Worm (Caenorhabditis elegans) whole organism, young adult: ENCODE results near the gene R102.6.

Experiments
- B0019.2 ChIP-seq: fragments of 200-800 bp; sonication (Bioruptor generic); conservative IDR thresholded peaks from 2 replicates; pipeline ENCODE4 v1.3.6; 2022; ENCODE audit warnings: missing genetic modification reagents, missing genetic modification characterization, missing compliant biosample characterization
- B0035.1 ChIP-seq: sonication (generic microtip); optimal IDR thresholded peaks from 2 replicates; lab custom pipeline; 2016; ENCODE audit warnings: missing genetic modification characterization, mild to moderate bottlenecking, missing compliant biosample characterization, missing genotype, missing genetic modification reagents
- B0261.1 ChIP-seq: sonication (generic microtip); optimal IDR thresholded peaks from 2 replicates; lab custom pipeline; 2016; ENCODE audit warnings: mild to moderate bottlenecking, missing genetic modification characterization, moderate library complexity, missing compliant biosample characterization
- F10E7.11 ChIP-seq: sonication (generic microtip); optimal IDR thresholded peaks from 2 replicates; lab custom pipeline; 2017; ENCODE audit warnings: mild to moderate bottlenecking, missing genetic modification characterization, moderate library complexity, missing compliant biosample characterization
- F22D6.2 ChIP-seq: sonication (generic microtip); optimal IDR thresholded peaks from 2 replicates; lab custom pipeline; 2016; ENCODE audit warnings: mild to moderate bottlenecking, missing genetic modification characterization, missing compliant biosample characterization
- F33H1.4 ChIP-seq: fragments of 200-800 bp; sonication (Bioruptor generic); IDR thresholded peaks from 2 replicates; pipeline ENCODE4 v1.3.6; 2022; ENCODE audit warnings: missing genetic modification reagents, missing genetic modification characterization, missing compliant biosample characterization
- F52B5.7 ChIP-seq: sonication (generic microtip); optimal IDR thresholded peaks from 2 replicates; lab custom pipeline; 2016; ENCODE audit warnings: mild to moderate bottlenecking, missing genetic modification characterization, missing compliant biosample characterization
- F55B11.4 ChIP-seq: sonication (generic microtip); optimal IDR thresholded peaks from 2 replicates; lab custom pipeline; 2016; ENCODE audit warnings: missing compliant biosample characterization, missing genetic modification characterization, borderline replicate concordance; ENCODE audit not compliant: insufficient read depth
- K11D2.4 ChIP-seq: fragments of 200-800 bp; sonication (Bioruptor generic); IDR thresholded peaks from 2 replicates; pipeline ENCODE4 v1.3.6; 2022; ENCODE audit warnings: missing genetic modification reagents, missing genetic modification characterization, missing compliant biosample characterization
- Y53G8AR.9 ChIP-seq: fragments of 200-800 bp; sonication (Bioruptor generic); conservative IDR thresholded peaks from 2 replicates; pipeline ENCODE4 v1.3.6; 2022; ENCODE audit warnings: missing genetic modification reagents, missing genetic modification characterization, missing compliant biosample characterization
- Y67H2A.10 ChIP-seq: fragments of 200-800 bp; sonication (Bioruptor generic); conservative IDR thresholded peaks from 2 replicates; pipeline ENCODE4 v1.3.6; 2022; ENCODE audit warnings: missing genetic modification reagents, missing genetic modification characterization, missing compliant biosample characterization
- ZK185.1 ChIP-seq: sonication (generic microtip); optimal IDR thresholded peaks from 2 replicates; lab custom pipeline; 2016; ENCODE audit warnings: mild to moderate bottlenecking, missing genetic modification characterization, missing compliant biosample characterization; ENCODE audit not compliant: poor library complexity, severe bottlenecking
- akir-1 ChIP-seq: fragments of 200-800 bp; sonication (Bioruptor generic); optimal IDR thresholded peaks from 2 replicates; lab custom pipeline; 2018; ENCODE audit warnings: mild to moderate bottlenecking, missing genetic modification characterization, moderate library complexity, missing compliant biosample characterization
- aptf-3 ChIP-seq: fragments of 200-800 bp; sonication (Bioruptor generic); IDR thresholded peaks from 2 replicates; pipeline ENCODE4 v1.3.6; 2022; ENCODE audit warnings: missing genetic modification characterization, missing compliant biosample characterization
- athp-1 ChIP-seq: sonication (generic microtip); optimal IDR thresholded peaks from 2 replicates; lab custom pipeline; 2017; ENCODE audit warnings: mild to moderate bottlenecking, missing genetic modification characterization, missing compliant biosample characterization
- attf-3 ChIP-seq: fragments of 200-800 bp; sonication (Bioruptor generic); conservative IDR thresholded peaks from 2 replicates; pipeline ENCODE4 v1.3.6; 2022; ENCODE audit warnings: missing genetic modification reagents, missing genetic modification characterization, missing compliant biosample characterization
- bed-1 ChIP-seq: fragments of 200-800 bp; sonication (Bioruptor generic); IDR thresholded peaks from 2 replicates; pipeline ENCODE4 v1.3.6; 2022; ENCODE audit warnings: missing genetic modification reagents, missing genetic modification characterization, missing compliant biosample characterization
- cebp-1 ChIP-seq, 2 experiments: fragments of 200-800 bp in 1 of 2; sonication (Bioruptor generic) in 1 of 2; sonication (generic microtip) in 1 of 2; IDR thresholded peaks in 1 of 2; optimal IDR thresholded peaks in 1 of 2; 2 replicates each; pipeline versions ENCODE4 v1.3.6 to Lab custom; 2017 to 2022; ENCODE audit warnings: missing compliant biosample characterization in 2 of 2, missing genetic modification characterization in 2 of 2, mild to moderate bottlenecking in 1 of 2, missing genetic modification reagents in 1 of 2, moderate library complexity in 1 of 2
- cebp-2 ChIP-seq: fragments of 200-800 bp; sonication (Bioruptor generic); IDR thresholded peaks from 2 replicates; pipeline ENCODE4 v1.3.6; 2022; ENCODE audit warnings: missing genetic modification characterization, missing compliant biosample characterization
- ceh-79 ChIP-seq: sonication (generic microtip); optimal IDR thresholded peaks from 2 replicates; lab custom pipeline; 2017; ENCODE audit warnings: mild to moderate bottlenecking, missing genetic modification characterization, missing compliant biosample characterization
- dpff-1 ChIP-seq: sonication (generic microtip); optimal IDR thresholded peaks from 2 replicates; lab custom pipeline; 2017; ENCODE audit warnings: mild to moderate bottlenecking, missing genetic modification characterization, missing compliant biosample characterization
- efl-1 ChIP-seq: fragments of 150-350 bp; optimal IDR thresholded peaks from 2 replicates; lab custom pipeline; 2014; ENCODE audit warnings: missing biosample characterization, missing genetic modification reagents, missing genetic modification characterization
- egl-18 ChIP-seq: fragments of 200-800 bp; sonication (Bioruptor generic); IDR thresholded peaks from 2 replicates; pipeline ENCODE4 v1.3.6; 2022; ENCODE audit warnings: missing genetic modification reagents, missing genetic modification characterization, missing compliant biosample characterization
- egrh-3 ChIP-seq: fragments of 200-800 bp; sonication (Bioruptor generic); IDR thresholded peaks from 2 replicates; pipeline ENCODE4 v1.3.6; 2022; ENCODE audit warnings: missing genetic modification reagents, missing genetic modification characterization, missing compliant biosample characterization
- fkh-3 ChIP-seq: sonication (generic microtip); optimal IDR thresholded peaks from 2 replicates; lab custom pipeline; 2016; ENCODE audit warnings: mild to moderate bottlenecking, missing genetic modification characterization, missing compliant biosample characterization
- him-1 ChIP-seq: sonication (generic microtip); optimal IDR thresholded peaks from 2 replicates; lab custom pipeline; 2016; ENCODE audit warnings: missing genotype, missing genetic modification reagents, missing genetic modification characterization, missing compliant biosample characterization
- hlh-26 ChIP-seq: fragments of 200-800 bp; sonication (Bioruptor generic); conservative IDR thresholded peaks from 2 replicates; pipeline ENCODE4 v1.3.6; 2022; ENCODE audit warnings: missing genetic modification reagents, missing genetic modification characterization, missing compliant biosample characterization
- hmg-1.2 ChIP-seq: fragments of 200-800 bp; sonication (Bioruptor generic); IDR thresholded peaks from 2 replicates; pipeline ENCODE4 v1.3.6; 2022; ENCODE audit warnings: missing genetic modification reagents, missing genetic modification characterization, missing compliant biosample characterization
- hmg-20 ChIP-seq: fragments of 200-800 bp; sonication (Bioruptor generic); IDR thresholded peaks from 2 replicates; pipeline ENCODE4 v1.3.6; 2022; ENCODE audit warnings: missing genetic modification reagents, missing genetic modification characterization, missing compliant biosample characterization
- hsf-1 ChIP-seq: fragments of 200-800 bp; sonication (Bioruptor generic); IDR thresholded peaks from 2 replicates; pipeline ENCODE4 v1.3.6; 2022; ENCODE audit warnings: missing genetic modification reagents, missing genetic modification characterization, missing compliant biosample characterization
- let-607 ChIP-seq, 2 experiments: fragments of 200-800 bp in 1 of 2; sonication (Bioruptor generic) in 1 of 2; sonication (generic microtip) in 1 of 2; optimal IDR thresholded peaks; 2 replicates each; lab custom pipeline; 2016 to 2018; ENCODE audit warnings: mild to moderate bottlenecking in 2 of 2, missing compliant biosample characterization in 2 of 2, missing genetic modification characterization in 2 of 2, moderate library complexity in 2 of 2, missing genotype in 1 of 2
- lsy-27 ChIP-seq: sonication (generic microtip); optimal IDR thresholded peaks from 2 replicates; lab custom pipeline; 2017; ENCODE audit warnings: missing genetic modification characterization, mild to moderate bottlenecking, missing compliant biosample characterization, antibody characterized with exemption, missing genotype, borderline replicate concordance; ENCODE audit not compliant: insufficient read depth
- madf-6 ChIP-seq: fragments of 200-800 bp; sonication (Bioruptor generic); IDR thresholded peaks from 2 replicates; pipeline ENCODE4 v1.3.6; 2022; ENCODE audit warnings: missing genetic modification reagents, missing genetic modification characterization, missing compliant biosample characterization
- mcd-1 ChIP-seq: fragments of 200-800 bp; sonication (Bioruptor generic); IDR thresholded peaks from 2 replicates; pipeline ENCODE4 v1.3.6; 2022; ENCODE audit warnings: missing genetic modification reagents, missing genetic modification characterization, missing compliant biosample characterization
- mes-4 ChIP-seq: sonication (generic microtip); optimal IDR thresholded peaks from 2 replicates; lab custom pipeline; 2016; ENCODE audit warnings: missing genotype, missing genetic modification characterization, missing compliant biosample characterization
- nfyb-1 ChIP-seq: fragments of 200-800 bp; sonication (Bioruptor generic); IDR thresholded peaks from 2 replicates; pipeline ENCODE4 v1.3.6; 2022; ENCODE audit warnings: missing genetic modification reagents, missing genetic modification characterization, missing compliant biosample characterization
- pbrm-1 ChIP-seq: fragments of 200-800 bp; sonication (Bioruptor generic); IDR thresholded peaks from 2 replicates; pipeline ENCODE4 v1.3.6; 2022; ENCODE audit warnings: missing genetic modification reagents, missing genetic modification characterization, missing compliant biosample characterization
- rec-8 ChIP-seq, 2 experiments: sonication (generic microtip); optimal IDR thresholded peaks; 2 replicates each; lab custom pipeline; 2016; ENCODE audit warnings: mild to moderate bottlenecking in 2 of 2, missing genetic modification characterization in 2 of 2, missing genetic modification reagents in 2 of 2, missing genotype in 2 of 2, missing biosample characterization in 1 of 2, missing compliant biosample characterization in 1 of 2, moderate library complexity in 1 of 2
- tbx-9 ChIP-seq: sonication (generic microtip); optimal IDR thresholded peaks from 2 replicates; lab custom pipeline; 2016; ENCODE audit warnings: borderline replicate concordance, missing genetic modification characterization, inconsistent platforms, missing compliant biosample characterization
- tlf-1 ChIP-seq: fragments of 200-800 bp; sonication (Bioruptor generic); optimal IDR thresholded peaks from 2 replicates; lab custom pipeline; 2018; ENCODE audit warnings: mild to moderate bottlenecking, missing genetic modification characterization, missing compliant biosample characterization
- zfh-2 ChIP-seq: fragments of 200-800 bp; sonication (Bioruptor generic); conservative IDR thresholded peaks from 2 replicates; pipeline ENCODE4 v1.3.6; 2022; ENCODE audit warnings: missing genetic modification reagents, missing genetic modification characterization, missing compliant biosample characterization
- zim-3 ChIP-seq: sonication (generic microtip); optimal IDR thresholded peaks from 2 replicates; lab custom pipeline; 2017; ENCODE audit warnings: mild to moderate bottlenecking, missing genetic modification characterization, moderate library complexity, missing compliant biosample characterization
- ztf-18 ChIP-seq: sonication (generic microtip); optimal IDR thresholded peaks from 2 replicates; lab custom pipeline; 2016; ENCODE audit warnings: missing genotype, mild to moderate bottlenecking, missing genetic modification characterization, missing compliant biosample characterization
- ztf-28 ChIP-seq: fragments of 200-800 bp; sonication (Bioruptor generic); IDR thresholded peaks from 2 replicates; pipeline ENCODE4 v1.3.6; 2022; ENCODE audit warnings: missing genetic modification reagents, missing genetic modification characterization, missing compliant biosample characterization
- ztf-6 ChIP-seq: fragments of 200-800 bp; sonication (Bioruptor generic); IDR thresholded peaks from 2 replicates; pipeline ENCODE4 v1.3.6; 2022; ENCODE audit warnings: missing genetic modification reagents, missing genetic modification characterization, missing compliant biosample characterization

The R102.6 gene

DNA sequence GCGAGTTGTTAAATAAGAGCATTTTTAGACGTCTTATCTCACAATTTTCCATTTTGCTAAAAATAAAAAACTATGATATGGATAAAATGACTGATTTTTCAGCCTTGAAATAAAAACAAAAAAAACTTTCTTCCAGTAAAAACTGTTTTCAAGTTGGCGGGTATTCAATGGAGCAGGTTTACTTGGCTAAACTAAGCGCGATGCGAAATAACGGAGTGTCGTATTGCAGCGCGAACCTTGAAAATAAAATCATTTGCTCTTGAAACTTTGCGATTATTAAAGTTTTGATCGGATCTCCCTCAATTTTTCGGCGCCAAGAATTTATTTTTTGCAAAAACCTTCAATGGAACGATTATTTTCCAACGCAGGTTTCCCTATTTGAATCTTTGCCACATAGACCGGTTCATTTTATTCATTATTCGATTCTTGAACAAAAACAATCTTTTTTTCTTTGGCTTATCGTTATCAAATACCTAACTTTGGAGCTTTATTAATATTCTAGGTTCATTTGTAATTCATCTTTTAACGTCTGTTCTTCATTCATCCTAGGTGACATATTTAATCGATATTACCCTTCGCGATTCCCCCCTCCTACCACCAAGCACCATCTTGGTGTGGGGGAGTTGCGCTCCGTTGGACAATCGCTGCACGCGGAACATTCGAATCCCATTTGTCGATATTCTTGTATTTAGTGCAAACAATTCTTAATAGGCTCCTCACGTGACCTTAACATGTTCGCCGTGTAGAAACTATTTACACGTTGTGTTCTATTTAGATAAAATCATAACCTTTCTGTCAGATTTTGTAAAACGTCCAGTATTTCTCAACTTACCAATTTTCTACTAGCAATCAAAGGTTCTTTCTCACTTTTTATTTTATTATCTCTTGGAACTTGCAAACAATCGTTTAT lies 28.8 kb upstream of the R102.6 start, which contains the start of the genes orc-5 and cyb-1:
TSS of gene orc-5 (minus strand) at position 62 of the 910 bp plus-strand sequence.
TSS of gene cyb-1 (plus strand) at position 690 of the 910 bp plus-strand sequence.
- TF ChIP-seq akir-1 (GFP tag; lab: Kevin White, UChicago), result no peak
- TF ChIP-seq hsf-1 (GFP tag; lab: Robert Waterston, UW), result 0 out of 2 replicates have a peak, but pooled peaks have one; percentile 22
- TF ChIP-seq lsy-27 (tag; lab: Kevin White, UChicago), result no peak
- TF ChIP-seq fkh-3 (tag; lab: Kevin White, UChicago), result no peak
- no peak for TF ChIP-seq egrh-3 (GFP tag; lab: Robert Waterston, UW)
- TF ChIP-seq efl-1, result peak; percentile 94
- no peak for TF ChIP-seq bed-1 (GFP tag; lab: Robert Waterston, UW)
- peak; percentile 59 for TF ChIP-seq F33H1.4 (GFP tag; lab: Robert Waterston, UW)
- TF ChIP-seq aptf-3 (GFP tag; lab: Robert Waterston, UW), result no peak
- no peak for TF ChIP-seq B0261.1 (tag; lab: Kevin White, UChicago)
- no peak for TF ChIP-seq mes-4 (tag; lab: Kevin White, UChicago)
- no peak for TF ChIP-seq tlf-1 (GFP tag; lab: Kevin White, UChicago)
- no peak for TF ChIP-seq him-1 (tag; lab: Kevin White, UChicago)
- no peak for TF ChIP-seq let-607 (tag; optimal IDR thresholded peaks at IDR 0.05; lab: Kevin White, UChicago)
- TF ChIP-seq cebp-2 (GFP tag; lab: Robert Waterston, UW), result no peak
- TF ChIP-seq rec-8 (tag; optimal IDR thresholded peaks at IDR 0.05; lab: Kevin White, UChicago), result no peak
- no peak for TF ChIP-seq ceh-79 (tag; lab: Kevin White, UChicago)
- TF ChIP-seq ztf-28 (GFP tag; lab: Robert Waterston, UW), result no peak
- peak; percentile 88 for TF ChIP-seq madf-6 (GFP tag; lab: Robert Waterston, UW)
- no peak for TF ChIP-seq tbx-9 (tag; lab: Kevin White, UChicago)
- TF ChIP-seq B0035.1, result no peak
- TF ChIP-seq hlh-26 (GFP tag; lab: Robert Waterston, UW), result no peak
- TF ChIP-seq nfyb-1 (GFP tag; lab: Robert Waterston, UW), result no peak
- TF ChIP-seq attf-3 (GFP tag; lab: Robert Waterston, UW), result peak; percentile 99
- TF ChIP-seq Y53G8AR.9 (GFP tag; lab: Robert Waterston, UW), result 0 out of 2 replicates have a peak, but pooled peaks have one; percentile 28
- TF ChIP-seq pbrm-1 (GFP tag; lab: Robert Waterston, UW), result no peak
- no peak for TF ChIP-seq ZK185.1 (tag; lab: Kevin White, UChicago)
- no peak for TF ChIP-seq cebp-1 (GFP tag; IDR thresholded peaks at IDR 0.05; lab: Robert Waterston, UW)
- no peak for TF ChIP-seq cebp-1 (tag; optimal IDR thresholded peaks at IDR 0.05; lab: Kevin White, UChicago)
- TF ChIP-seq zfh-2, result no peak
- no peak for TF ChIP-seq zim-3 (tag; lab: Kevin White, UChicago)
- no peak for TF ChIP-seq athp-1 (tag; lab: Kevin White, UChicago)
- no peak for TF ChIP-seq Y67H2A.10 (GFP tag; lab: Robert Waterston, UW)
- TF ChIP-seq F22D6.2 (tag; lab: Kevin White, UChicago), result no peak
- peak; percentile 31; the same call in 1 of the 2 replicates for TF ChIP-seq hmg-1.2 (GFP tag; lab: Robert Waterston, UW)
- peak; percentile 83 for TF ChIP-seq mcd-1
- TF ChIP-seq ztf-18 (tag; lab: Kevin White, UChicago), result no peak
- TF ChIP-seq F55B11.4, result no peak
- no peak for TF ChIP-seq F10E7.11 (tag; lab: Kevin White, UChicago)
- TF ChIP-seq hmg-20 (GFP tag; lab: Robert Waterston, UW), result no peak
- TF ChIP-seq egl-18 (GFP tag; lab: Robert Waterston, UW), result no peak
- no peak for TF ChIP-seq ztf-6 (GFP tag; lab: Robert Waterston, UW)
- TF ChIP-seq K11D2.4, result no peak
- no peak for TF ChIP-seq B0019.2
- no peak for TF ChIP-seq dpff-1 (tag; lab: Kevin White, UChicago)
- no peak for TF ChIP-seq F52B5.7 (tag; lab: Kevin White, UChicago)
